Fruit fly (Drosophila melanogaster): ENCODE measurements around the gene CG12617.

The CG12617 gene

dm6 chr2L:20287189-20287588, 7.3 kb upstream of the CG12617 start (continued):
- TF ChIP-seq CG1832 (GFP tag; optimal IDR thresholded peaks at IDR 0.05) (no peak), CG17328 (GFP tag; IDR thresholded peaks at IDR 0.05) (peak; percentile 85), CG4854 (GFP tag; optimal IDR thresholded peaks at IDR 0.05) (no peak), Stat92E (GFP tag; optimal IDR thresholded peaks at IDR 0.05) (no peak), Poxn (GFP tag; IDR thresholded peaks at IDR 0.05) (no peak), row (GFP tag; IDR thresholded peaks at IDR 0.05) (no peak), mam (GFP tag; optimal IDR thresholded peaks at IDR 0.05) (peak; percentile 16), az2 (GFP tag; optimal IDR thresholded peaks at IDR 0.05) (peak; percentile 42), fd102C (GFP tag; optimal IDR thresholded peaks at IDR 0.05) (peak; percentile 81), Eip74EF (GFP tag; optimal IDR thresholded peaks at IDR 0.05) (no peak), gro (GFP tag; optimal IDR thresholded peaks at IDR 0.05) (no peak), pnt (GFP tag; optimal IDR thresholded peaks at IDR 0.05) (no peak), CG4404 (GFP tag; IDR thresholded peaks at IDR 0.05) (no peak), ci (GFP tag; IDR thresholded peaks at IDR 0.05) (peak; percentile 91), ERR (GFP tag; optimal IDR thresholded peaks at IDR 0.05) (no peak), tup (GFP tag; optimal IDR thresholded peaks at IDR 0.05) (no peak), ro (GFP tag; IDR thresholded peaks at IDR 0.05) (no peak), gcm2 (GFP tag; optimal IDR thresholded peaks at IDR 0.05) (no peak), Dip3 (GFP tag; optimal IDR thresholded peaks at IDR 0.05) (no peak), YL-1 (GFP tag; optimal IDR thresholded peaks at IDR 0.05) (peak; percentile 57), Myb (GFP tag; optimal IDR thresholded peaks at IDR 0.05) (no peak), CG6272 (GFP tag; IDR thresholded peaks at IDR 0.05) (no peak), Aef1 (GFP tag; IDR thresholded peaks at IDR 0.05) (no peak), Camta (GFP tag; optimal IDR thresholded peaks at IDR 0.05) (peak; percentile 62), CG32767 (GFP tag; IDR thresholded peaks at IDR 0.05) (0 out of 2 replicates have a peak, but pooled peaks have one; percentile 24), tap (tag; optimal IDR thresholded peaks at IDR 0.05) (peak; percentile 41), CG7271 (tag; optimal IDR thresholded peaks at IDR 0.05) (peak; percentile 97), tna (GFP tag; IDR thresholded peaks at IDR 0.05; ENCODE audit: partially characterized antibody) (no peak), bigmax (GFP tag; optimal IDR thresholded peaks at IDR 0.05) (no peak), crol (GFP tag; IDR thresholded peaks at IDR 0.05) (peak; percentile 56), CHES-1-like (GFP tag; optimal IDR thresholded peaks at IDR 0.05) (peak; percentile 56), CG2120 (GFP tag; optimal IDR thresholded peaks at IDR 0.05) (no peak), Mrtf (GFP tag; IDR thresholded peaks at IDR 0.05) (no peak), pita (GFP tag; optimal IDR thresholded peaks at IDR 0.05) (no peak), gem (tag; optimal IDR thresholded peaks at IDR 0.05) (peak; percentile 11), schlank (tag; optimal IDR thresholded peaks at IDR 0.05) (peak; percentile 57), CG9609 (GFP tag; optimal IDR thresholded peaks at IDR 0.05) (peak; percentile 37), CG10979 (tag; optimal IDR thresholded peaks at IDR 0.05) (no peak), twi (tag; optimal IDR thresholded peaks at IDR 0.05) (peak; percentile 54), CG17802 (tag; optimal IDR thresholded peaks at IDR 0.05) (peak; percentile 54), CG15601 (tag; optimal IDR thresholded peaks at IDR 0.05) (peak; percentile 47), cad (GFP tag; optimal IDR thresholded peaks at IDR 0.05) (no peak), D (optimal IDR thresholded peaks at IDR 0.05) (no peak), D (GFP tag; optimal IDR thresholded peaks at IDR 0.05) (peak; percentile 43), sqz (GFP tag; optimal IDR thresholded peaks at IDR 0.05) (peak; percentile 63), CG12299 (tag; optimal IDR thresholded peaks at IDR 0.05) (peak; percentile 46), CG10565 (GFP tag; optimal IDR thresholded peaks at IDR 0.05) (no peak)
